Fruit fly (Drosophila melanogaster) whole organism: Measurements from ENCODE around the gene Tim8.

Experiments
- CG8478 ChIP-seq: fragments of >200 bp; optimal IDR thresholded peaks from 2 replicates; lab custom pipeline; 2018; ENCODE audit warnings: inconsistent platforms
- Dll ChIP-seq: fragments of >200 bp; optimal IDR thresholded peaks from 2 replicates; lab custom pipeline; 2017
- EcR ChIP-seq, 2 experiments: fragments of >200 bp; optimal IDR thresholded peaks; 2 replicates each; lab custom pipeline; 2017; ENCODE audit warnings: missing biosample characterization in 2 of 2, missing genetic modification characterization in 2 of 2, missing genetic modification reagents in 2 of 2
- pan ChIP-seq: fragments of >200 bp; optimal IDR thresholded peaks from 2 replicates; lab custom pipeline; 2017
- psq ChIP-seq: fragments of >200 bp; optimal IDR thresholded peaks from 2 replicates; lab custom pipeline; 2017
- usp ChIP-seq: fragments of >200 bp; optimal IDR thresholded peaks from 2 replicates; lab custom pipeline; 2017; ENCODE audit warnings: missing biosample characterization, missing genetic modification characterization, mixed read lengths

The Tim8 gene

dm6 chrX:11371613-11372012 lies 3.4 kb downstream of the Tim8 start:
- no peak for TF ChIP-seq pan (lab: Kevin White, UChicago)

dm6 chrX:11372764-11373712 lies 4.8 kb downstream of the Tim8 start:
- TF ChIP-seq Dll (lab: Kevin White, UChicago), result peak; percentile 69
- TF ChIP-seq CG8478 (lab: Kevin White, UChicago), result no peak

dm6 chrX:11374320-11374719 lies 6.1 kb downstream of the Tim8 start:
- no peak for TF ChIP-seq psq (lab: Kevin White, UChicago)
- TF ChIP-seq usp (GFP tag; lab: Kevin White, UChicago), result no peak
- TF ChIP-seq EcR (GFP tag; optimal IDR thresholded peaks at IDR 0.05; lab: Kevin White, UChicago), result no peak
- no peak for TF ChIP-seq Dll (lab: Kevin White, UChicago)
- TF ChIP-seq CG8478 (lab: Kevin White, UChicago), result no peak
- no peak for TF ChIP-seq pan (lab: Kevin White, UChicago)

dm6 chrX:11378388-11378787 lies 10.1 kb downstream of the Tim8 start:
- TF ChIP-seq EcR (GFP tag; optimal IDR thresholded peaks at IDR 0.05; lab: Kevin White, UChicago) (no peak), pan (lab: Kevin White, UChicago) (no peak), psq (lab: Kevin White, UChicago) (no peak), CG8478 (lab: Kevin White, UChicago) (no peak), Dll (lab: Kevin White, UChicago) (no peak), usp (GFP tag; lab: Kevin White, UChicago) (no peak)

dm6 chrX:11379139-11379538 lies 10.9 kb downstream of the Tim8 start:
- TF ChIP-seq psq (lab: Kevin White, UChicago) (no peak), EcR (GFP tag; optimal IDR thresholded peaks at IDR 0.05; lab: Kevin White, UChicago) (no peak)

dm6 chrX:11379747-11380146 lies 11.5 kb downstream of the Tim8 start:
- TF ChIP-seq psq (lab: Kevin White, UChicago) (no peak), CG8478 (lab: Kevin White, UChicago) (no peak), pan (lab: Kevin White, UChicago) (no peak), Dll (lab: Kevin White, UChicago) (no peak), usp (GFP tag; lab: Kevin White, UChicago) (no peak), EcR (GFP tag; optimal IDR thresholded peaks at IDR 0.05; lab: Kevin White, UChicago) (no peak)

- no peak for TF ChIP-seq Dll (lab: Kevin White, UChicago)
- no peak for TF ChIP-seq EcR (GFP tag; optimal IDR thresholded peaks at IDR 0.05; lab: Kevin White, UChicago)
- no peak for TF ChIP-seq usp (GFP tag; lab: Kevin White, UChicago)
- no peak for TF ChIP-seq psq (lab: Kevin White, UChicago)
- TF ChIP-seq CG8478 (lab: Kevin White, UChicago), result no peak
- no peak for TF ChIP-seq pan (lab: Kevin White, UChicago)
Measured at dm6 chrX:11382588-11382987, 14.3 kb downstream of the Tim8 start.

dm6 chrX:11383530-11383929 lies 15.3 kb downstream of the Tim8 start:
- no peak for TF ChIP-seq usp (GFP tag; lab: Kevin White, UChicago)
- no peak for TF ChIP-seq CG8478 (lab: Kevin White, UChicago)
- TF ChIP-seq psq (lab: Kevin White, UChicago), result no peak
- TF ChIP-seq EcR (GFP tag; optimal IDR thresholded peaks at IDR 0.05; lab: Kevin White, UChicago), result no peak
- TF ChIP-seq pan (lab: Kevin White, UChicago), result no peak
- no peak for TF ChIP-seq Dll (lab: Kevin White, UChicago)

dm6 chrX:11384023-11384444 lies 15.8 kb downstream of the Tim8 start:
- TF ChIP-seq usp (GFP tag; lab: Kevin White, UChicago) (no peak), CG8478 (lab: Kevin White, UChicago) (no peak), Dll (lab: Kevin White, UChicago) (no peak), psq (lab: Kevin White, UChicago) (no peak), EcR (GFP tag; optimal IDR thresholded peaks at IDR 0.05; lab: Kevin White, UChicago) (no peak), pan (lab: Kevin White, UChicago) (no peak)

- no peak for TF ChIP-seq Dll (lab: Kevin White, UChicago)
- no peak for TF ChIP-seq psq (lab: Kevin White, UChicago)
- no peak for TF ChIP-seq usp (GFP tag; lab: Kevin White, UChicago)
- no peak for TF ChIP-seq EcR (GFP tag; optimal IDR thresholded peaks at IDR 0.05; lab: Kevin White, UChicago)
- TF ChIP-seq pan (lab: Kevin White, UChicago), result no peak
- TF ChIP-seq CG8478 (lab: Kevin White, UChicago), result no peak
Measured at dm6 chrX:11385498-11385897, 17.3 kb downstream of the Tim8 start.

- no peak for TF ChIP-seq EcR (GFP tag; optimal IDR thresholded peaks at IDR 0.05; lab: Kevin White, UChicago)
- no peak for TF ChIP-seq psq (lab: Kevin White, UChicago)
- no peak for TF ChIP-seq CG8478 (lab: Kevin White, UChicago)
- TF ChIP-seq Dll (lab: Kevin White, UChicago), result peak; percentile 81
Measured at dm6 chrX:11389494-11390447, 21.5 kb downstream of the Tim8 start.
